Fruit fly (Drosophila melanogaster): Measurements from ENCODE around the gene CG14811.
A peak's percentile ranks its signal among the peaks of the same experiment; 100 is the strongest.

The CG14811 gene

DNA sequence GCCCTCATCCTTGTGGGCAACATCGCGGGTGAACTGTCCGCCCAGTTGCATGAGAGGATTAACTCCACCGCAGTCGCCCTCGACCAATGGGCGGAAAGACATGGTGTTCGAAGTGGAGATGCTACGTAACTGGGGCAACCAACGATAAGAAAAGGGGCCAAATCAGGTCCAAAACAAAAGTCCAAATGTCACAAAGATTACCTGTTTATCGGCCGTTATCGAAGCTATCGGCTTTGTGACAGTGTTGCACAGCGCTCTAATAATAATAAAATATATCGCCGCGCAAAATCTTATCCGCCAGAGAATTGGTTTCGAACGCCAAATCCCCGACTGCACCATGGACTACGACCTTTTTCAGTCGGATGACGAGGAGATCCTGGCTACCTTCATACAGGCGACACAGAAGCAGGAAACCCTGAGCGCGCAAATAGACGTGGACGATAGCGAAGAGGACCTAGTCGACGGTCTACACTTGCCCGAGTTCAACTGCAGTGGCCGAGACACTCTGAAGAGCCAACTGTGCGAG lies 46.5 kb upstream of the CG14811 start, which contains the start of the genes CG14803 and Pex5 (continued):
- TF ChIP-seq HLH54F (GFP tag; optimal IDR thresholded peaks at IDR 0.05) = no peak
- TF ChIP-seq gce (GFP tag; IDR thresholded peaks at IDR 0.05) = no peak
- TF ChIP-seq trem (tag; optimal IDR thresholded peaks at IDR 0.05) = peak; percentile 26
- TF ChIP-seq CG16863 (GFP tag; optimal IDR thresholded peaks at IDR 0.05) = no peak
- no peak for TF ChIP-seq CG14014 (GFP tag; IDR thresholded peaks at IDR 0.05)
- no peak for TF ChIP-seq CG7928 (GFP tag; optimal IDR thresholded peaks at IDR 0.05)
- peak; percentile 45; the same call in 2 of the 3 replicates for TF ChIP-seq knrl (GFP tag; IDR thresholded peaks at IDR 0.05; ENCODE audit: partially characterized antibody)
- no peak for TF ChIP-seq CkIIα-i1 (GFP tag; IDR thresholded peaks at IDR 0.05)
- no peak for TF ChIP-seq CG1602 (GFP tag; optimal IDR thresholded peaks at IDR 0.05)
- no peak for TF ChIP-seq CG7839 (tag; optimal IDR thresholded peaks at IDR 0.05)
- no peak for TF ChIP-seq tap (tag; optimal IDR thresholded peaks at IDR 0.05)
- TF ChIP-seq Dip3 (GFP tag; optimal IDR thresholded peaks at IDR 0.05) = no peak
- TF ChIP-seq en (GFP tag; optimal IDR thresholded peaks at IDR 0.05) = no peak
- TF ChIP-seq CG34224 (GFP tag; IDR thresholded peaks at IDR 0.05; ENCODE audit: partially characterized antibody) = peak; percentile 66; the same call in 2 of the 3 replicates
- TF ChIP-seq pita (GFP tag; optimal IDR thresholded peaks at IDR 0.05) = no peak
- no peak for TF ChIP-seq CG1603 (tag; optimal IDR thresholded peaks at IDR 0.05)
- no peak for TF ChIP-seq CG15696 (tag; optimal IDR thresholded peaks at IDR 0.05)
- no peak for TF ChIP-seq sc (optimal IDR thresholded peaks at IDR 0.05)
- no peak for TF ChIP-seq sc (GFP tag; optimal IDR thresholded peaks at IDR 0.05)
- TF ChIP-seq CG18619 (GFP tag; optimal IDR thresholded peaks at IDR 0.05) = no peak
- TF ChIP-seq Atf6 (GFP tag; IDR thresholded peaks at IDR 0.05) = no peak
- no peak for TF ChIP-seq sr (GFP tag; IDR thresholded peaks at IDR 0.05)
- no peak for TF ChIP-seq CG8944 (GFP tag; optimal IDR thresholded peaks at IDR 0.05)
- TF ChIP-seq so (GFP tag; IDR thresholded peaks at IDR 0.05) = no peak
- TF ChIP-seq Chrac-16 (GFP tag; optimal IDR thresholded peaks at IDR 0.05) = no peak
- TF ChIP-seq gt (GFP tag; IDR thresholded peaks at IDR 0.05) = no peak
- TF ChIP-seq CG10267 (tag; optimal IDR thresholded peaks at IDR 0.05) = peak; percentile 90
- no peak for TF ChIP-seq ranshi (GFP tag; IDR thresholded peaks at IDR 0.05)
- TF ChIP-seq cwo (GFP tag; optimal IDR thresholded peaks at IDR 0.05) = no peak
- no peak for TF ChIP-seq ftz-f1 (GFP tag; optimal IDR thresholded peaks at IDR 0.05)
- TF ChIP-seq CG2199 (GFP tag; IDR thresholded peaks at IDR 0.05) = no peak
- TF ChIP-seq stc (GFP tag; IDR thresholded peaks at IDR 0.05) = no peak
- no peak for TF ChIP-seq hkb (optimal IDR thresholded peaks at IDR 0.05)
- TF ChIP-seq hkb (GFP tag; IDR thresholded peaks at IDR 0.05) = no peak
- TF ChIP-seq fd64A (GFP tag; optimal IDR thresholded peaks at IDR 0.05) = no peak
- no peak for TF ChIP-seq CG17328 (GFP tag; IDR thresholded peaks at IDR 0.05)
- no peak for TF ChIP-seq CG12155 (GFP tag; optimal IDR thresholded peaks at IDR 0.05)
- TF ChIP-seq ro (GFP tag; IDR thresholded peaks at IDR 0.05) = no peak
- TF ChIP-seq Meics (GFP tag; optimal IDR thresholded peaks at IDR 0.05) = no peak
- TF ChIP-seq z (GFP tag; IDR thresholded peaks at IDR 0.05) = no peak
- TF ChIP-seq Dref (GFP tag; IDR thresholded peaks at IDR 0.05) = peak; percentile 77
- no peak for TF ChIP-seq sima (GFP tag; optimal IDR thresholded peaks at IDR 0.05)
- no peak for TF ChIP-seq CG3407 (GFP tag; optimal IDR thresholded peaks at IDR 0.05)
- no peak for TF ChIP-seq CG10274 (GFP tag; optimal IDR thresholded peaks at IDR 0.05)
- no peak for TF ChIP-seq CG6175 (GFP tag; IDR thresholded peaks at IDR 0.05)
- TF ChIP-seq dimm (GFP tag; IDR thresholded peaks at IDR 0.05) = no peak
- no peak for TF ChIP-seq repo (GFP tag; optimal IDR thresholded peaks at IDR 0.05)
- TF ChIP-seq bab2 (GFP tag; optimal IDR thresholded peaks at IDR 0.05) = no peak
- TF ChIP-seq CG3163 (GFP tag; optimal IDR thresholded peaks at IDR 0.05) = no peak
- TF ChIP-seq CG16813 (GFP tag; IDR thresholded peaks at IDR 0.05; ENCODE audit: partially characterized antibody) = peak; percentile 65
- no peak for TF ChIP-seq CG4854 (GFP tag; optimal IDR thresholded peaks at IDR 0.05)
- TF ChIP-seq CG13894 (tag; optimal IDR thresholded peaks at IDR 0.05) = no peak
- TF ChIP-seq CG17612 (GFP tag; IDR thresholded peaks at IDR 0.05) = no peak
